Fruit fly (Drosophila melanogaster): Measurements from ENCODE around the gene Nrg.

The Nrg gene

dm6 chrX:8493473-8493872 lies 23.7 kb upstream of the Nrg start (continued):
- TF ChIP-seq danr (GFP tag; IDR thresholded peaks at IDR 0.05) (peak; percentile 27; the same call in 1 of the 2 replicates), CG3995 (GFP tag; optimal IDR thresholded peaks at IDR 0.05) (no peak), NFAT (GFP tag; IDR thresholded peaks at IDR 0.05) (peak; percentile 72), CG12071 (GFP tag; optimal IDR thresholded peaks at IDR 0.05) (peak; percentile 51), luna (GFP tag; optimal IDR thresholded peaks at IDR 0.05) (no peak), jigr1 (GFP tag; IDR thresholded peaks at IDR 0.05) (no peak), CG17912 (GFP tag; optimal IDR thresholded peaks at IDR 0.05) (no peak), CG7786 (GFP tag; optimal IDR thresholded peaks at IDR 0.05) (peak; percentile 11), CG17385 (GFP tag; optimal IDR thresholded peaks at IDR 0.05) (no peak), NC2β (GFP tag; optimal IDR thresholded peaks at IDR 0.05) (no peak), tio (GFP tag; optimal IDR thresholded peaks at IDR 0.05) (peak; percentile 10), CTCF (GFP tag; optimal IDR thresholded peaks at IDR 0.05) (no peak), CG9876 (GFP tag; optimal IDR thresholded peaks at IDR 0.05) (no peak), knrl (GFP tag; IDR thresholded peaks at IDR 0.05; ENCODE audit: partially characterized antibody) (no peak), CG2712 (tag; optimal IDR thresholded peaks at IDR 0.05) (peak; percentile 10), CG11695 (GFP tag; IDR thresholded peaks at IDR 0.05) (peak; percentile 64; the same call in 2 of the 3 replicates), CG4730 (GFP tag; IDR thresholded peaks at IDR 0.05) (0 out of 2 replicates have a peak, but pooled peaks have one; percentile 32), Lpt (GFP tag; optimal IDR thresholded peaks at IDR 0.05) (no peak), unpg (GFP tag; optimal IDR thresholded peaks at IDR 0.05) (peak; percentile 51), Camta (GFP tag; optimal IDR thresholded peaks at IDR 0.05) (no peak), ash1 (GFP tag; optimal IDR thresholded peaks at IDR 0.05) (no peak), aop (GFP tag; IDR thresholded peaks at IDR 0.05) (no peak), ftz-f1 (GFP tag; optimal IDR thresholded peaks at IDR 0.05) (no peak), lbe (GFP tag; optimal IDR thresholded peaks at IDR 0.05) (no peak), fd64A (GFP tag; optimal IDR thresholded peaks at IDR 0.05) (no peak), Aef1 (GFP tag; IDR thresholded peaks at IDR 0.05) (no peak), rib (GFP tag; IDR thresholded peaks at IDR 0.05) (no peak), CG12219 (GFP tag; optimal IDR thresholded peaks at IDR 0.05) (peak; percentile 21), CG15269 (tag; optimal IDR thresholded peaks at IDR 0.05) (peak; percentile 56), D19A (tag; optimal IDR thresholded peaks at IDR 0.05) (no peak), wek (GFP tag; optimal IDR thresholded peaks at IDR 0.05) (peak; percentile 34), CG4328 (GFP tag; optimal IDR thresholded peaks at IDR 0.05) (no peak), br (optimal IDR thresholded peaks at IDR 0.05) (no peak), CG14014 (GFP tag; IDR thresholded peaks at IDR 0.05) (peak; percentile 47; the same call in 1 of the 2 replicates), Ets65A (GFP tag) (peak; percentile 71), nmo (GFP tag; optimal IDR thresholded peaks at IDR 0.05) (peak; percentile 61), crp (GFP tag; optimal IDR thresholded peaks at IDR 0.05) (no peak), ase (GFP tag; IDR thresholded peaks at IDR 0.05) (no peak), CG7987 (GFP tag; optimal IDR thresholded peaks at IDR 0.05) (no peak), CG3163 (GFP tag; optimal IDR thresholded peaks at IDR 0.05) (no peak), ranshi (GFP tag; IDR thresholded peaks at IDR 0.05) (peak; percentile 16; the same call in 1 of the 2 replicates), slp2 (GFP tag; optimal IDR thresholded peaks at IDR 0.05) (no peak), CG4707 (GFP tag; optimal IDR thresholded peaks at IDR 0.05) (no peak), CG8388 (GFP tag; optimal IDR thresholded peaks at IDR 0.05) (no peak), kah (GFP tag; optimal IDR thresholded peaks at IDR 0.05) (no peak), en (GFP tag; optimal IDR thresholded peaks at IDR 0.05) (no peak), CG13424 (tag; optimal IDR thresholded peaks at IDR 0.05) (peak; percentile 14), CG10462 (GFP tag; optimal IDR thresholded peaks at IDR 0.05) (no peak), emc (GFP tag; optimal IDR thresholded peaks at IDR 0.05) (no peak), zfh1 (GFP tag; IDR thresholded peaks at IDR 0.05) (peak; percentile 33; the same call in 1 of the 3 replicates), Abd-B (GFP tag; optimal IDR thresholded peaks at IDR 0.05) (peak; percentile 38), CG2678 (tag; optimal IDR thresholded peaks at IDR 0.05) (peak; percentile 57), disco-r (GFP tag; optimal IDR thresholded peaks at IDR 0.05) (peak; percentile 8)
